Worm (Caenorhabditis elegans): ENCODE measurements around the gene F59B10.5.

ce11 chrII:10550872-10551647, 27.6 kb upstream of the F59B10.5 start:
- no peak for TF ChIP-seq elt-4 (tag; optimal IDR thresholded peaks at IDR 0.05)
- no peak for TF ChIP-seq sox-4 (tag; optimal IDR thresholded peaks at IDR 0.05)
- TF ChIP-seq C08G9.2 (tag; optimal IDR thresholded peaks at IDR 0.05) = no peak
- no peak for TF ChIP-seq pag-3 (tag; optimal IDR thresholded peaks at IDR 0.05; ENCODE audit: borderline replicate concordance)
- no peak for TF ChIP-seq mec-3 (tag; optimal IDR thresholded peaks at IDR 0.05; ENCODE audit: borderline replicate concordance)
